Worm (Caenorhabditis elegans) whole organism, L1 larva: ENCODE measurements around the gene C01G12.5.
"Not testable (repeated sequence)": the region's sequence is repeated elsewhere in the genome, so short reads cannot be mapped to it uniquely, and the experiment has no call there.

Experiments
- lin-35 ChIP-seq, 2 experiments: fragments of 150-350 bp; optimal IDR thresholded peaks; 2 replicates each; lab custom pipeline; 2014; ENCODE audit warnings: missing biosample characterization in 2 of 2, missing genetic modification characterization in 2 of 2, missing genetic modification reagents in 2 of 2
- nhr-237 ChIP-seq: fragments of 150-350 bp; optimal IDR thresholded peaks from 2 replicates; lab custom pipeline; 2014; ENCODE audit warnings: missing biosample characterization, missing genetic modification characterization
- ztf-4 ChIP-seq: fragments of 150-350 bp; optimal IDR thresholded peaks from 2 replicates; lab custom pipeline; 2014; ENCODE audit warnings: missing biosample characterization, missing genetic modification characterization

- TF ChIP-seq ztf-4 (tag; lab: Kevin White, UChicago); lin-35 (GFP tag; optimal IDR thresholded peaks at IDR 0.05; lab: Kevin White, UChicago); nhr-237 (tag; lab: Kevin White, UChicago): not testable (repeated sequence)
Measured at ce11 chrII:14635895-14636294, 48.6 kb upstream of the C01G12.5 start.
